Fruit fly (Drosophila melanogaster): Measurements from ENCODE around the gene CG42688.

Gene CG42688

dm6 chr2L:19146645-19147044 is 36.0 kb downstream of the CG42688 start:
- TF ChIP-seq esn (GFP tag; optimal IDR thresholded peaks at IDR 0.05) (no peak), CG32006 (GFP tag; optimal IDR thresholded peaks at IDR 0.05) (no peak), dsx (GFP tag; optimal IDR thresholded peaks at IDR 0.05; ENCODE audit: poor library complexity, severe bottlenecking) (no peak), Lpt (GFP tag; optimal IDR thresholded peaks at IDR 0.05) (no peak), Hr38 (GFP tag; optimal IDR thresholded peaks at IDR 0.05) (no peak), Ets96B (tag; optimal IDR thresholded peaks at IDR 0.05) (no peak), CG8632 (GFP tag; optimal IDR thresholded peaks at IDR 0.05) (no peak), spab (GFP tag; optimal IDR thresholded peaks at IDR 0.05) (no peak), Hr39 (GFP tag; optimal IDR thresholded peaks at IDR 0.05) (no peak), Eip78C (GFP tag) (no peak)

- no peak for TF ChIP-seq CG11902 (GFP tag; optimal IDR thresholded peaks at IDR 0.05)
- no peak for TF ChIP-seq CG6792 (GFP tag; optimal IDR thresholded peaks at IDR 0.05)
- TF ChIP-seq spab (GFP tag; optimal IDR thresholded peaks at IDR 0.05), result no peak
- no peak for TF ChIP-seq OdsH (GFP tag; optimal IDR thresholded peaks at IDR 0.05)
- TF ChIP-seq CG9139 (GFP tag; optimal IDR thresholded peaks at IDR 0.05), result peak; percentile 31
- TF ChIP-seq dsx (GFP tag; optimal IDR thresholded peaks at IDR 0.05; ENCODE audit: poor library complexity, severe bottlenecking), result no peak
- TF ChIP-seq svp (GFP tag), result peak; percentile 58
- no peak for TF ChIP-seq CG6808 (GFP tag; optimal IDR thresholded peaks at IDR 0.05)
- TF ChIP-seq Met (GFP tag; optimal IDR thresholded peaks at IDR 0.05), result peak; percentile 7
- TF ChIP-seq achi (GFP tag; optimal IDR thresholded peaks at IDR 0.05), result no peak
- TF ChIP-seq CG11762 (GFP tag; optimal IDR thresholded peaks at IDR 0.05; ENCODE audit: insufficient read depth), result no peak
- no peak for TF ChIP-seq CG10669 (GFP tag; optimal IDR thresholded peaks at IDR 0.05)
- no peak for TF ChIP-seq CG7368 (GFP tag; optimal IDR thresholded peaks at IDR 0.05)
- TF ChIP-seq Hr39 (GFP tag; optimal IDR thresholded peaks at IDR 0.05), result no peak
- peak; percentile 63 for TF ChIP-seq Eip78C (GFP tag)
- no peak for TF ChIP-seq Gug (GFP tag; IDR thresholded peaks at IDR 0.05)
- no peak for TF ChIP-seq eg (GFP tag; IDR thresholded peaks at IDR 0.05)
- TF ChIP-seq ss (GFP tag; optimal IDR thresholded peaks at IDR 0.05), result peak in 1 of 2 experiments; percentile 24
- TF ChIP-seq fd59A (GFP tag; optimal IDR thresholded peaks at IDR 0.05), result no peak
- no peak for TF ChIP-seq CG8319 (GFP tag; optimal IDR thresholded peaks at IDR 0.05)
Measured at dm6 chr2L:19146047-19146446, 36.6 kb downstream of the CG42688 start.

- TF ChIP-seq salr (GFP tag; optimal IDR thresholded peaks at IDR 0.05), result no peak
- TF ChIP-seq CG10669 (GFP tag; optimal IDR thresholded peaks at IDR 0.05), result no peak
- TF ChIP-seq Ets96B (tag; optimal IDR thresholded peaks at IDR 0.05), result no peak
- TF ChIP-seq CG16779 (tag; optimal IDR thresholded peaks at IDR 0.05), result no peak
- TF ChIP-seq CG6163 (GFP tag; IDR thresholded peaks at IDR 0.05), result peak; percentile 74
- peak; percentile 66 to 82 for TF ChIP-seq ss (GFP tag; optimal IDR thresholded peaks at IDR 0.05)
- TF ChIP-seq Gug (GFP tag; IDR thresholded peaks at IDR 0.05), result no peak
- TF ChIP-seq CG3919 (GFP tag; optimal IDR thresholded peaks at IDR 0.05), result no peak
- no peak for TF ChIP-seq Met (GFP tag; optimal IDR thresholded peaks at IDR 0.05)
- no peak for TF ChIP-seq CG6792 (GFP tag; optimal IDR thresholded peaks at IDR 0.05)
- peak; percentile 36 for TF ChIP-seq CG3032 (tag; optimal IDR thresholded peaks at IDR 0.05)
- TF ChIP-seq CG15336 (GFP tag; IDR thresholded peaks at IDR 0.05), result no peak
- TF ChIP-seq Lpt (GFP tag; optimal IDR thresholded peaks at IDR 0.05), result peak; percentile 29
- peak; percentile 69 for TF ChIP-seq CG6808 (GFP tag; optimal IDR thresholded peaks at IDR 0.05)
- TF ChIP-seq CG9139 (GFP tag; optimal IDR thresholded peaks at IDR 0.05), result peak; percentile 67
- no peak for TF ChIP-seq OdsH (GFP tag; optimal IDR thresholded peaks at IDR 0.05)
- TF ChIP-seq vri (GFP tag; optimal IDR thresholded peaks at IDR 0.05), result no peak
- TF ChIP-seq dac (GFP tag; optimal IDR thresholded peaks at IDR 0.05), result no peak
- no peak for TF ChIP-seq Ets21C (GFP tag; optimal IDR thresholded peaks at IDR 0.05)
- no peak for TF ChIP-seq Eip93F (GFP tag; optimal IDR thresholded peaks at IDR 0.05)
- no peak for TF ChIP-seq CG6276 (GFP tag; optimal IDR thresholded peaks at IDR 0.05)
- peak; percentile 30 for TF ChIP-seq dsx (GFP tag; optimal IDR thresholded peaks at IDR 0.05; ENCODE audit: poor library complexity, severe bottlenecking)
- TF ChIP-seq CG8119 (GFP tag; IDR thresholded peaks at IDR 0.05), result no peak
- TF ChIP-seq eg (GFP tag; IDR thresholded peaks at IDR 0.05), result peak; percentile 57; the same call in 2 of the 3 replicates
- TF ChIP-seq fd59A (GFP tag; optimal IDR thresholded peaks at IDR 0.05), result no peak
- TF ChIP-seq Sox102F (GFP tag; optimal IDR thresholded peaks at IDR 0.05), result no peak
- peak; percentile 52 for TF ChIP-seq spab (GFP tag; optimal IDR thresholded peaks at IDR 0.05)
Measured at dm6 chr2L:19144115-19144514, 38.5 kb downstream of the CG42688 start.
